Worm (Caenorhabditis elegans) whole organism, L2 larva: ENCODE results near the gene C42C1.3.

Experiments
- C34F6.9 ChIP-seq: fragments of 150-350 bp; optimal IDR thresholded peaks from 2 replicates; lab custom pipeline; 2014; ENCODE audit warnings: missing biosample characterization, missing genetic modification characterization
- ZK546.5 ChIP-seq: sonication (generic microtip); optimal IDR thresholded peaks from 2 replicates; lab custom pipeline; 2017; ENCODE audit warnings: missing biosample characterization, missing genetic modification characterization
- ceh-16 ChIP-seq: fragments of 150-350 bp; optimal IDR thresholded peaks from 2 replicates; lab custom pipeline; 2014; ENCODE audit warnings: missing biosample characterization, missing genetic modification characterization
- ceh-82 ChIP-seq: fragments of 150-350 bp; optimal IDR thresholded peaks from 2 replicates; lab custom pipeline; 2014; ENCODE audit warnings: missing biosample characterization, missing genetic modification characterization
- crh-2 ChIP-seq: sonication (generic microtip); optimal IDR thresholded peaks from 2 replicates; lab custom pipeline; 2017; ENCODE audit warnings: missing biosample characterization, missing genetic modification characterization
- dmd-4 ChIP-seq: sonication (generic microtip); optimal IDR thresholded peaks from 2 replicates; lab custom pipeline; 2017; ENCODE audit warnings: missing biosample characterization, missing genetic modification characterization
- elt-1 ChIP-seq: fragments of 150-350 bp; optimal IDR thresholded peaks from 2 replicates; lab custom pipeline; 2014; ENCODE audit warnings: missing biosample characterization, missing genetic modification characterization
- elt-3 ChIP-seq: sonication (generic microtip); optimal IDR thresholded peaks from 2 replicates; lab custom pipeline; 2017; ENCODE audit warnings: missing biosample characterization, missing genetic modification characterization
- gmeb-1 ChIP-seq: fragments of 150-350 bp; optimal IDR thresholded peaks from 2 replicates; lab custom pipeline; 2014; ENCODE audit warnings: missing biosample characterization, missing genetic modification characterization
- lin-13 ChIP-seq: fragments of 150-350 bp; optimal IDR thresholded peaks from 2 replicates; lab custom pipeline; 2014; ENCODE audit warnings: missing biosample characterization, missing genetic modification reagents, missing genetic modification characterization
- lsy-2 ChIP-seq, 2 experiments: fragments of 150-350 bp in 1 of 2; sonication (generic microtip) in 1 of 2; optimal IDR thresholded peaks; 2 replicates each; lab custom pipeline; 2014 to 2017; ENCODE audit warnings: missing biosample characterization in 2 of 2, missing genetic modification characterization in 2 of 2
- mab-5 ChIP-seq: fragments of 150-350 bp; optimal IDR thresholded peaks from 2 replicates; lab custom pipeline; 2014; ENCODE audit warnings: missing biosample characterization, missing genetic modification characterization
- nhr-11 ChIP-seq: fragments of 150-350 bp; optimal IDR thresholded peaks from 2 replicates; lab custom pipeline; 2014; ENCODE audit warnings: missing biosample characterization, missing genetic modification characterization
- nhr-129 ChIP-seq: fragments of 150-350 bp; optimal IDR thresholded peaks from 2 replicates; lab custom pipeline; 2014; ENCODE audit warnings: missing biosample characterization, missing genetic modification characterization
- nhr-21 ChIP-seq: fragments of 150-350 bp; optimal IDR thresholded peaks from 2 replicates; lab custom pipeline; 2014; ENCODE audit warnings: missing biosample characterization, missing genetic modification characterization
- nhr-23 ChIP-seq: fragments of 150-350 bp; optimal IDR thresholded peaks from 2 replicates; lab custom pipeline; 2014; ENCODE audit warnings: missing biosample characterization, missing genetic modification reagents, missing genetic modification characterization
- nhr-237 ChIP-seq: fragments of 150-350 bp; optimal IDR thresholded peaks from 2 replicates; lab custom pipeline; 2014; ENCODE audit warnings: missing biosample characterization, missing genetic modification characterization
- nhr-25 ChIP-seq: fragments of 150-350 bp; sonication (generic microtip); optimal IDR thresholded peaks from 3 replicates; lab custom pipeline; 2014; ENCODE audit warnings: missing biosample characterization, missing genetic modification characterization
- nhr-6 ChIP-seq: fragments of 150-350 bp; optimal IDR thresholded peaks from 2 replicates; lab custom pipeline; 2014; ENCODE audit warnings: missing biosample characterization, missing genetic modification characterization
- sem-4 ChIP-seq: fragments of 150-350 bp; optimal IDR thresholded peaks from 2 replicates; lab custom pipeline; 2014; ENCODE audit warnings: missing biosample characterization, missing genetic modification reagents, missing genetic modification characterization
- skn-1 ChIP-seq: sonication (generic microtip); optimal IDR thresholded peaks from 2 replicates; lab custom pipeline; 2017; ENCODE audit warnings: missing biosample characterization, missing genetic modification characterization
- sma-3 ChIP-seq: sonication (generic microtip); optimal IDR thresholded peaks from 2 replicates; lab custom pipeline; 2016; ENCODE audit warnings: missing genetic modification reagents, missing genetic modification characterization, missing compliant biosample characterization
- sma-9 ChIP-seq, 2 experiments: fragments of 150-350 bp in 1 of 2; sonication (generic microtip) in 1 of 2; optimal IDR thresholded peaks; 2 replicates each; lab custom pipeline; 2014 to 2016; ENCODE audit warnings: missing genetic modification characterization in 2 of 2, mild to moderate bottlenecking in 1 of 2, missing biosample characterization in 1 of 2, missing compliant biosample characterization in 1 of 2, missing genetic modification reagents in 1 of 2, moderate library complexity in 1 of 2
- snpc-4 ChIP-seq: fragments of 150-350 bp; optimal IDR thresholded peaks from 2 replicates; lab custom pipeline; 2014; ENCODE audit warnings: missing biosample characterization, missing genetic modification characterization
- unc-55 ChIP-seq: fragments of 150-350 bp; sonication (generic microtip); optimal IDR thresholded peaks from 3 replicates; lab custom pipeline; 2014; ENCODE audit warnings: missing biosample characterization, missing genetic modification reagents, missing genetic modification characterization
- ztf-4 ChIP-seq: fragments of 150-350 bp; optimal IDR thresholded peaks from 2 replicates; lab custom pipeline; 2014; ENCODE audit warnings: missing biosample characterization, missing genetic modification characterization

The C42C1.3 gene

DNA sequence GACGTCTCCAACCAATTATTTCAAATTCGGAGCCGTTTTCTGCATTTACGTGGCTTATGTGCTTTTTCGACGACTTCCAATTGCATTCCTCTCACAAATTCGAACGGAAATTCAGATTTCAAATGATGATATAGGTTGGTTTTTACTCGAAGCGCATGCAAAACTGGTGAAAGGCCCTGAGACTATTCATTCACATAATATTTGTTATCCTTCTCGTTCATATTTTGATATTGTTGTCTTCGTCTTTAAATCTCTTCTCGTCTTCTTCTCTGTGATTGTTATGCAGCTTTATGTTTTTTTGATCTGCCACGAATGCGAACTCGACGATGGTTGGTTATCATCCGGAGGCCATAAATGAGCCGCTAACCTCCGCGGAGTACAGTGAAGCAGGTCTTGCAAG is 12.6 kb upstream of the C42C1.3 start, which contains the start of gene hpo-12:
TSS of gene hpo-12 (plus strand) at position 301 of the 400 bp plus-strand sequence.
- TF ChIP-seq nhr-129 (peak; percentile 10), skn-1 (tag; lab: Kevin White, UChicago) (no peak)

- TF ChIP-seq C34F6.9 (tag; lab: Kevin White, UChicago) (peak; percentile 56), gmeb-1 (no peak), lsy-2 (tag; optimal IDR thresholded peaks at IDR 0.05; lab: Kevin White, UChicago) (peak; percentile 6 to 64)
- TF ChIP-seq, all 48 proteins: peak for 2
Measured at ce11 chrIV:12282157-12282789, 12.0 kb upstream of the C42C1.3 start, which contains the start of the genes C42C1.12 and C42C1.19. Gene C42C1.12 (minus strand): TSS chrIV:12282207. Gene C42C1.19 (plus strand): TSS chrIV:12282739.

DNA sequence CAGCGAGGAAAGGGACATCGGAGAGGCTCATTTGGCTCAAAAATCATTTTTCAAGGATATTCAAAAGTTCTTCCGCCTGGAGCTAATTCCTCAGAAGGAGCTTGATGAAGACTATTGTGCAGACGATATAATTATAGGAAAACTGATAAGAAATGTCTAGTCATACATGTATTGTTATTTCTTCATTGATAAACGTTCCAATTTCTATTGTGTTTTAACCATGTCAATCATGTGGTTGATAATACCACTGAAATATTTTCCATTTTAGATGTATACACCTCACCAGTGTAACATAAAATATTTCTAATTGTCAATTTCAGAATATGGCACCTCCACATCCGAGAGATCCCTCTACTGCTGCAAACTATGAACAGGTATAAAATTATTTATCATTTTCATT is 9.0 kb upstream of the C42C1.3 start, which contains the start of gene ltah-1.1:
TSS of gene ltah-1.1 (plus strand) at position 283 of the 400 bp plus-strand sequence.
- TF ChIP-seq nhr-129 (peak; percentile 20), nhr-23 (tag; lab: Kevin White, UChicago) (no peak), ceh-16 (tag; lab: Kevin White, UChicago) (no peak), lin-13 (GFP tag; lab: Kevin White, UChicago) (no peak), elt-3 (tag; lab: Kevin White, UChicago) (no peak)

ce11 chrIV:12278507-12278906 is 8.2 kb upstream of the C42C1.3 start, which contains the start of the genes tag-335 and vkmt-1:
Gene tag-335 (minus strand): TSS chrIV:12278594.
Gene vkmt-1 (plus strand): TSS chrIV:12278725.
- TF ChIP-seq nhr-11 (tag; lab: Kevin White, UChicago) (no peak), sem-4 (tag; lab: Kevin White, UChicago) (no peak), lsy-2 (tag; optimal IDR thresholded peaks at IDR 0.05; lab: Kevin White, UChicago) (peak in 1 of 2 experiments; percentile 68), nhr-23 (tag; lab: Kevin White, UChicago) (no peak), skn-1 (tag; lab: Kevin White, UChicago) (no peak), unc-55 (GFP tag; lab: Kevin White, UChicago) (no peak), crh-2 (peak; percentile 18), nhr-129 (peak; percentile 63), nhr-25 (tag; lab: Kevin White, UChicago) (no peak), elt-1 (tag; lab: Kevin White, UChicago) (no peak)

DNA sequence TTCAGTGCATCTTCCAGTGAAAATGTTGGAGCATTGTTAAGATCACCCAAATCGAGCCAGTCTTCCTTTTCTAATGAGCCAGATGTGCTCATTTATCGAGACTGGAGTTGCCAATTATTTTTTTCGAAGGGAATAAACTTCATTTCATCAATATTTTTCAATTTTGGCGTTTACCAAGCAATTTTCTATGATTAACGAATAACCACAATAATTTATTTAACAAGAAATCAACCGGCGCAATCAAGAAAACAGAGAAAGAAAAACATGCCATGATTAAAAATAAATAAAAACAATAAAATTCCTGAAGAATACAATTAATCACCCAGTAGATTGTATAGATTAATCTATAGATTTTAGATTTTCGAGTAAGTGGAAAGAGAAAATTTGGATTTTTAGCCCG is 5.6 kb upstream of the C42C1.3 start, which contains the start of gene vps-8:
TSS of gene vps-8 (minus strand) at position 101 of the 400 bp plus-strand sequence.
- TF ChIP-seq dmd-4 (tag; lab: Kevin White, UChicago): no peak
- TF ChIP-seq lin-13 (GFP tag; lab: Kevin White, UChicago): no peak
- no peak for TF ChIP-seq nhr-237 (tag; lab: Kevin White, UChicago)
- TF ChIP-seq mab-5: no peak
- no peak for TF ChIP-seq ceh-16 (tag; lab: Kevin White, UChicago)
- TF ChIP-seq nhr-21 (tag; lab: Kevin White, UChicago): no peak
- no peak for TF ChIP-seq snpc-4 (tag; lab: Kevin White, UChicago)
- TF ChIP-seq elt-3 (tag; lab: Kevin White, UChicago): no peak
- no peak for TF ChIP-seq nhr-129
- no peak for TF ChIP-seq ZK546.5 (tag; lab: Kevin White, UChicago)
- TF ChIP-seq ztf-4 (tag; lab: Kevin White, UChicago): no peak
- no peak for TF ChIP-seq C34F6.9 (tag; lab: Kevin White, UChicago)
- TF ChIP-seq, all 48 proteins: peak for 0

- TF ChIP-seq nhr-129 (peak; percentile 22), nhr-6 (tag; lab: Kevin White, UChicago) (no peak), ceh-82 (tag; lab: Kevin White, UChicago) (no peak), sma-9 (GFP tag; optimal IDR thresholded peaks at IDR 0.05; lab: Kevin White, UChicago) (no peak), sma-9 (tag; optimal IDR thresholded peaks at IDR 0.05; lab: Kevin White, UChicago) (no peak), sma-3 (GFP tag; lab: Kevin White, UChicago) (no peak), gmeb-1 (peak; percentile 5)
- TF ChIP-seq, all 48 proteins: peak for 2
Measured at ce11 chrIV:12274365-12274764, 4.1 kb upstream of the C42C1.3 start.
